Fruit fly (Drosophila melanogaster) whole organism, embryonic: ENCODE measurements around the gene CG5435.

Experiments used
- Antp ChIP-seq: fragments of 200-800 bp; sonication (Bioruptor generic); optimal IDR thresholded peaks from 3 replicates; lab custom pipeline; 2016; ENCODE audit warnings: missing biosample characterization, missing genetic modification characterization
- Atf-2 ChIP-seq: fragments of 200-800 bp; sonication (Bioruptor generic); optimal IDR thresholded peaks from 2 replicates; lab custom pipeline; 2016; ENCODE audit warnings: missing biosample characterization, missing genetic modification characterization
- BEAF-32 ChIP-seq: fragments of 200-800 bp; sonication (Bioruptor generic); optimal IDR thresholded peaks from 3 replicates; lab custom pipeline; 2017; ENCODE audit warnings: missing biosample characterization, missing genetic modification characterization, mild to moderate bottlenecking, moderate library complexity, missing genetic modification reagents
- CG10321 ChIP-seq: fragments of 200-800 bp; sonication (Bioruptor generic); IDR thresholded peaks from 2 replicates; pipeline ENCODE4 v1.3.6; 2022; ENCODE audit warnings: missing biosample characterization, missing genetic modification characterization
- CG11247 ChIP-seq: fragments of 200-800 bp; sonication (Bioruptor generic); IDR thresholded peaks from 2 replicates; pipeline ENCODE4 v1.3.6; 2022; ENCODE audit warnings: missing biosample characterization, missing genetic modification characterization
- CG13424 ChIP-seq: fragments of 200-800 bp; sonication (Bioruptor generic); optimal IDR thresholded peaks from 2 replicates; lab custom pipeline; 2019; ENCODE audit warnings: missing biosample characterization, mild to moderate bottlenecking, missing genetic modification characterization, moderate library complexity
- CG15514 ChIP-seq: fragments of 200-800 bp; sonication (Bioruptor generic); optimal IDR thresholded peaks from 3 replicates; lab custom pipeline; 2017; ENCODE audit warnings: missing biosample characterization, missing genetic modification characterization, mild to moderate bottlenecking, moderate library complexity, missing genetic modification reagents
- CG2875 ChIP-seq: fragments of 200-800 bp; sonication (Bioruptor generic); optimal IDR thresholded peaks from 2 replicates; lab custom pipeline; 2017; ENCODE audit warnings: missing biosample characterization, mild to moderate bottlenecking, missing genetic modification characterization, missing genetic modification reagents
- CG33213 ChIP-seq: fragments of 200-800 bp; sonication (Bioruptor generic); optimal IDR thresholded peaks from 3 replicates; lab custom pipeline; 2016; ENCODE audit warnings: missing biosample characterization, missing genetic modification characterization
- CG3847 ChIP-seq: fragments of 200-800 bp; sonication (Bioruptor generic); IDR thresholded peaks from 2 replicates; pipeline ENCODE4 v1.3.6; 2022; ENCODE audit warnings: missing biosample characterization, missing genetic modification characterization
- CG7556 ChIP-seq: fragments of 200-800 bp; sonication (Bioruptor generic); optimal IDR thresholded peaks from 2 replicates; lab custom pipeline; 2017; ENCODE audit warnings: missing biosample characterization, mild to moderate bottlenecking, missing genetic modification characterization
- CG9609 ChIP-seq: fragments of 200-800 bp; sonication (Bioruptor generic); optimal IDR thresholded peaks from 3 replicates; lab custom pipeline; 2016; ENCODE audit warnings: missing biosample characterization, missing genetic modification characterization
- CTCF ChIP-seq: fragments of 200-800 bp; sonication (Bioruptor generic); optimal IDR thresholded peaks from 2 replicates; lab custom pipeline; 2017; ENCODE audit warnings: missing biosample characterization, mild to moderate bottlenecking, missing genetic modification characterization, moderate library complexity
- E2f2 ChIP-seq: fragments of 200-800 bp; sonication (Bioruptor generic); IDR thresholded peaks from 2 replicates; pipeline ENCODE4 v1.3.6; 2022; ENCODE audit warnings: missing biosample characterization, missing genetic modification characterization
- ERR ChIP-seq: fragments of 200-800 bp; sonication (Bioruptor generic); optimal IDR thresholded peaks from 2 replicates; lab custom pipeline; 2016; ENCODE audit warnings: missing biosample characterization, missing genetic modification characterization
- Eip74EF ChIP-seq, 2 experiments: fragments of 200-800 bp in 1 of 2; fragments of >200 bp in 1 of 2; sonication (Bioruptor generic) in 1 of 2; optimal IDR thresholded peaks; 2 replicates each; lab custom pipeline; 2017 to 2019; ENCODE audit warnings: missing biosample characterization in 2 of 2, missing genetic modification characterization in 2 of 2, mild to moderate bottlenecking in 1 of 2, moderate library complexity in 1 of 2
- Ets97D ChIP-seq: fragments of 200-800 bp; sonication (Bioruptor generic); optimal IDR thresholded peaks from 3 replicates; lab custom pipeline; 2016; ENCODE audit warnings: missing biosample characterization, missing genetic modification characterization
- GATAe ChIP-seq: fragments of 200-800 bp; sonication (Bioruptor generic); conservative IDR thresholded peaks from 2 replicates; pipeline ENCODE4 v1.3.6; 2022; ENCODE audit warnings: missing biosample characterization, missing genetic modification characterization
- Hey ChIP-seq: fragments of 200-800 bp; sonication (Bioruptor generic); optimal IDR thresholded peaks from 3 replicates; lab custom pipeline; 2018; ENCODE audit warnings: missing biosample characterization, mild to moderate bottlenecking, missing genetic modification characterization
- Hmx ChIP-seq: fragments of 200-800 bp; sonication (Bioruptor generic); optimal IDR thresholded peaks from 2 replicates; lab custom pipeline; 2016; ENCODE audit warnings: missing biosample characterization, missing genetic modification characterization
- Jarid2 ChIP-seq: fragments of 200-800 bp; sonication (Bioruptor generic); optimal IDR thresholded peaks from 3 replicates; lab custom pipeline; 2017; ENCODE audit warnings: mild to moderate bottlenecking, missing biosample characterization, missing genetic modification reagents, missing genetic modification characterization
- MBD-R2 ChIP-seq: fragments of 200-800 bp; sonication (Bioruptor generic); IDR thresholded peaks from 2 replicates; pipeline ENCODE4 v1.3.6; 2022; ENCODE audit warnings: missing biosample characterization, missing genetic modification characterization
- Max ChIP-seq: fragments of 200-800 bp; sonication (Bioruptor generic); optimal IDR thresholded peaks from 2 replicates; lab custom pipeline; 2016; ENCODE audit warnings: missing biosample characterization, mild to moderate bottlenecking, missing genetic modification characterization
- NFAT ChIP-seq: fragments of 200-800 bp; sonication (Bioruptor generic); IDR thresholded peaks from 2 replicates; pipeline ENCODE4 v1.3.6; 2022; ENCODE audit warnings: missing biosample characterization, missing genetic modification characterization
- NK7.1 ChIP-seq: fragments of 200-800 bp; sonication (Bioruptor generic); optimal IDR thresholded peaks from 3 replicates; lab custom pipeline; 2016; ENCODE audit warnings: missing biosample characterization, missing genetic modification characterization
- Usf ChIP-seq: fragments of 200-800 bp; sonication (Bioruptor generic); optimal IDR thresholded peaks from 2 replicates; lab custom pipeline; 2017; ENCODE audit warnings: missing genotype, missing biosample characterization, missing genetic modification characterization
- YL-1 ChIP-seq: fragments of 200-800 bp; sonication (Bioruptor generic); optimal IDR thresholded peaks from 3 replicates; lab custom pipeline; 2017; ENCODE audit warnings: missing biosample characterization, mild to moderate bottlenecking, missing genetic modification characterization
- ac ChIP-seq: fragments of 200-800 bp; sonication (Bioruptor generic); optimal IDR thresholded peaks from 3 replicates; lab custom pipeline; 2017; ENCODE audit warnings: missing biosample characterization, mild to moderate bottlenecking, missing genetic modification characterization
- ap ChIP-seq: fragments of 200-800 bp; sonication (Bioruptor generic); IDR thresholded peaks from 2 replicates; pipeline ENCODE4 v1.3.6; 2022; ENCODE audit warnings: missing biosample characterization, missing genetic modification characterization
- bbx ChIP-seq: fragments of 200-800 bp; sonication (Bioruptor generic); IDR thresholded peaks from 2 replicates; pipeline ENCODE4 v1.3.6; 2022; ENCODE audit warnings: missing biosample characterization, missing genetic modification characterization; ENCODE audit not compliant: partially characterized antibody
- bsh ChIP-seq, 2 experiments: fragments of 200-800 bp; sonication (Bioruptor generic); optimal IDR thresholded peaks; 2 replicates each; lab custom pipeline; 2017 to 2018; ENCODE audit warnings: mild to moderate bottlenecking in 2 of 2, missing biosample characterization in 2 of 2, missing genetic modification characterization in 2 of 2, moderate library complexity in 1 of 2
- ci ChIP-seq: fragments of 200-800 bp; sonication (Bioruptor generic); IDR thresholded peaks from 3 replicates; pipeline ENCODE4 v1.3.6; 2022; ENCODE audit warnings: missing biosample characterization, missing genetic modification characterization
- dati ChIP-seq: fragments of 200-800 bp; sonication (Bioruptor generic); IDR thresholded peaks from 2 replicates; pipeline ENCODE4 v1.3.6; 2022; ENCODE audit warnings: missing biosample characterization, missing genetic modification characterization
- dmrt99B ChIP-seq: fragments of 200-800 bp; sonication (Bioruptor generic); optimal IDR thresholded peaks from 2 replicates; lab custom pipeline; 2018; ENCODE audit warnings: missing biosample characterization, mild to moderate bottlenecking, missing genetic modification characterization, moderate library complexity
- gcm ChIP-seq: fragments of 200-800 bp; sonication (Bioruptor generic); optimal IDR thresholded peaks from 2 replicates; lab custom pipeline; 2019; ENCODE audit warnings: missing biosample characterization, mild to moderate bottlenecking, missing genetic modification characterization, moderate library complexity
- gcm2 ChIP-seq: fragments of 200-800 bp; sonication (Bioruptor generic); optimal IDR thresholded peaks from 2 replicates; lab custom pipeline; 2016; ENCODE audit warnings: missing biosample characterization, missing genetic modification characterization
- her ChIP-seq: fragments of 200-800 bp; sonication (Bioruptor generic); optimal IDR thresholded peaks from 2 replicates; lab custom pipeline; 2016; ENCODE audit warnings: missing biosample characterization, missing genetic modification characterization
- jigr1 ChIP-seq: fragments of 200-800 bp; sonication (Bioruptor generic); IDR thresholded peaks from 3 replicates; pipeline ENCODE4 v1.3.6; 2022; ENCODE audit warnings: missing biosample characterization, missing genetic modification characterization
- ken ChIP-seq: fragments of 200-800 bp; sonication (Bioruptor generic); IDR thresholded peaks from 3 replicates; pipeline ENCODE4 v1.3.6; 2022; ENCODE audit warnings: missing biosample characterization, missing genetic modification characterization
- klu ChIP-seq: fragments of 200-800 bp; sonication (Bioruptor generic); IDR thresholded peaks from 2 replicates; pipeline ENCODE4 v1.3.6; 2022; ENCODE audit warnings: missing biosample characterization, missing genetic modification characterization
- lmd ChIP-seq: fragments of 200-800 bp; sonication (Bioruptor generic); IDR thresholded peaks from 2 replicates; pipeline ENCODE4 v1.3.6; 2022; ENCODE audit warnings: missing biosample characterization, missing genetic modification characterization
- maf-S ChIP-seq: fragments of 200-800 bp; sonication (Bioruptor generic); optimal IDR thresholded peaks from 2 replicates; lab custom pipeline; 2016; ENCODE audit warnings: missing biosample characterization, missing genetic modification characterization
- nerfin-1 ChIP-seq: fragments of 200-800 bp; sonication (Bioruptor generic); optimal IDR thresholded peaks from 3 replicates; lab custom pipeline; 2019; ENCODE audit warnings: missing biosample characterization, mild to moderate bottlenecking, missing genetic modification characterization, moderate library complexity
- onecut ChIP-seq: fragments of 200-800 bp; sonication (Bioruptor generic); IDR thresholded peaks from 2 replicates; pipeline ENCODE4 v1.3.6; 2022; ENCODE audit warnings: missing biosample characterization, missing genetic modification characterization
- ranshi ChIP-seq: fragments of 200-800 bp; sonication (Bioruptor generic); IDR thresholded peaks from 2 replicates; pipeline ENCODE4 v1.3.6; 2022; ENCODE audit warnings: missing biosample characterization, missing genetic modification characterization
- run ChIP-seq: fragments of 200-800 bp; sonication (Bioruptor generic); optimal IDR thresholded peaks from 3 replicates; lab custom pipeline; 2018; ENCODE audit warnings: missing biosample characterization, mild to moderate bottlenecking, missing genetic modification characterization
- sob ChIP-seq: fragments of 200-800 bp; sonication (Bioruptor generic); IDR thresholded peaks from 2 replicates; pipeline ENCODE4 v1.3.6; 2022; ENCODE audit warnings: missing biosample characterization, missing genetic modification characterization
- stwl ChIP-seq: fragments of 200-800 bp; sonication (Bioruptor generic); optimal IDR thresholded peaks from 3 replicates; lab custom pipeline; 2018; ENCODE audit warnings: missing biosample characterization, mild to moderate bottlenecking, missing genetic modification characterization, moderate library complexity
- sug ChIP-seq: fragments of 200-800 bp; optimal IDR thresholded peaks from 2 replicates; lab custom pipeline; 2019; ENCODE audit warnings: missing biosample characterization, mild to moderate bottlenecking, missing genetic modification characterization, moderate library complexity
- twi ChIP-seq: fragments of 200-800 bp; optimal IDR thresholded peaks from 2 replicates; lab custom pipeline; 2019; ENCODE audit warnings: missing biosample characterization, mild to moderate bottlenecking, missing genetic modification characterization, moderate library complexity
- zfh1 ChIP-seq: fragments of 200-800 bp; sonication (Bioruptor generic); IDR thresholded peaks from 3 replicates; pipeline ENCODE4 v1.3.6; 2022; ENCODE audit warnings: missing biosample characterization, missing genetic modification characterization

Gene CG5435

dm6 chr2L:12427487-12428101 is 3.1 kb downstream of the CG5435 start, which contains the start of the genes CG5446 and Trm1 (continued):
- no peak for TF ChIP-seq ap (GFP tag; lab: Robert Waterston, UW)
- no peak for TF ChIP-seq Atf-2 (GFP tag; lab: Kevin White, UChicago)
- TF ChIP-seq CG3847 (GFP tag; lab: Robert Waterston, UW): peak; percentile 42
- TF ChIP-seq gcm: peak; percentile 77
- no peak for TF ChIP-seq CG11247
- TF ChIP-seq NFAT (GFP tag; lab: Robert Waterston, UW): no peak
- peak; percentile 16 for TF ChIP-seq BEAF-32 (GFP tag; lab: Kevin White, UChicago)
- peak; percentile 17 for TF ChIP-seq Ets97D
- peak; percentile 6 for TF ChIP-seq Usf (GFP tag; lab: Kevin White, UChicago)
- TF ChIP-seq onecut (GFP tag; lab: Robert Waterston, UW): no peak
- no peak for TF ChIP-seq dati (GFP tag; lab: Robert Waterston, UW)
- TF ChIP-seq YL-1 (GFP tag; lab: Kevin White, UChicago): peak; percentile 66
- TF ChIP-seq Hey (tag; lab: Kevin White, UChicago): no peak
- 0 out of 3 replicates have a peak, but pooled peaks have one; percentile 21 for TF ChIP-seq ci (GFP tag; lab: Robert Waterston, UW)
- TF ChIP-seq bsh (GFP tag; optimal IDR thresholded peaks at IDR 0.05; lab: Kevin White, UChicago): peak; percentile 9 to 68
- TF ChIP-seq CG7556: peak; percentile 85
- peak; percentile 17; the same call in 1 of the 3 replicates for TF ChIP-seq zfh1 (GFP tag; lab: Robert Waterston, UW)
- TF ChIP-seq E2f2 (GFP tag; lab: Robert Waterston, UW): peak; percentile 20; the same call in 1 of the 2 replicates
- TF ChIP-seq Jarid2 (GFP tag; lab: Kevin White, UChicago): peak; percentile 30
- TF ChIP-seq CG15514 (GFP tag; lab: Kevin White, UChicago): peak; percentile 51
- TF ChIP-seq dmrt99B: peak; percentile 78
- peak; percentile 7; the same call in 1 of the 2 replicates for TF ChIP-seq lmd (GFP tag; lab: Robert Waterston, UW)
- peak; percentile 25 for TF ChIP-seq Max (GFP tag; lab: Kevin White, UChicago)
- TF ChIP-seq ERR (GFP tag; lab: Kevin White, UChicago): no peak
- TF ChIP-seq Antp (GFP tag; lab: Kevin White, UChicago): no peak
- TF ChIP-seq GATAe: no peak
- TF ChIP-seq run (tag; lab: Kevin White, UChicago): peak; percentile 45
- no peak for TF ChIP-seq ac (GFP tag; lab: Kevin White, UChicago)
- TF ChIP-seq ken (GFP tag; lab: Robert Waterston, UW): 0 out of 3 replicates have a peak, but pooled peaks have one; percentile 6
- no peak; the same call in 1 of the 2 replicates for TF ChIP-seq klu (GFP tag; lab: Robert Waterston, UW)
- TF ChIP-seq MBD-R2: peak; percentile 47; the same call in 1 of the 2 replicates
- no peak for TF ChIP-seq gcm2 (GFP tag; lab: Kevin White, UChicago)
- peak; percentile 69; the same call in 1 of the 2 replicates for TF ChIP-seq ranshi (GFP tag; lab: Robert Waterston, UW)
- TF ChIP-seq Eip74EF (GFP tag; optimal IDR thresholded peaks at IDR 0.05; lab: Kevin White, UChicago): peak in 1 of 2 experiments; percentile 66
- TF ChIP-seq NK7.1 (GFP tag; lab: Kevin White, UChicago): no peak
- no peak for TF ChIP-seq Hmx (GFP tag; lab: Kevin White, UChicago)
- no peak for TF ChIP-seq her (GFP tag; lab: Kevin White, UChicago)
- TF ChIP-seq nerfin-1 (tag; lab: Kevin White, UChicago): peak; percentile 53
- peak; percentile 81 for TF ChIP-seq sug (tag; lab: Kevin White, UChicago)
- peak; percentile 86 for TF ChIP-seq CG13424
- peak; percentile 73 for TF ChIP-seq sob (GFP tag; lab: Robert Waterston, UW)
- TF ChIP-seq CG2875 (GFP tag; lab: Kevin White, UChicago): no peak
- TF ChIP-seq stwl (tag; lab: Kevin White, UChicago): peak; percentile 24
- no peak for TF ChIP-seq CG10321 (GFP tag; lab: Robert Waterston, UW)
- 0 out of 2 replicates have a peak, but pooled peaks have one; percentile 15 for TF ChIP-seq bbx (GFP tag; lab: Robert Waterston, UW)
- no peak for TF ChIP-seq jigr1 (GFP tag; lab: Robert Waterston, UW)
- TF ChIP-seq twi (tag; lab: Kevin White, UChicago): peak; percentile 54
- no peak for TF ChIP-seq CTCF (GFP tag; lab: Kevin White, UChicago)
- TF ChIP-seq maf-S (GFP tag; lab: Kevin White, UChicago): no peak
- no peak for TF ChIP-seq CG9609 (GFP tag; lab: Kevin White, UChicago)
- TF ChIP-seq CG33213 (GFP tag; lab: Kevin White, UChicago): no peak
